Worm (Caenorhabditis elegans) whole organism, late embryonic: Measurements from ENCODE around the gene C04E12.4.

ENCODE experiments used
- ahr-1 ChIP-seq: sonication (generic microtip); optimal IDR thresholded peaks from 2 replicates; lab custom pipeline; 2016; ENCODE audit warnings: missing genetic modification characterization, missing compliant biosample characterization
- ama-1 ChIP-seq: fragments of 150-350 bp; optimal IDR thresholded peaks from 2 replicates; lab custom pipeline; 2014
- ceh-14 ChIP-seq: sonication (generic microtip); optimal IDR thresholded peaks from 2 replicates; lab custom pipeline; 2016; ENCODE audit warnings: missing genotype, missing genetic modification characterization, missing compliant biosample characterization
- ceh-24 ChIP-seq: sonication (generic microtip); optimal IDR thresholded peaks from 2 replicates; lab custom pipeline; 2016; ENCODE audit warnings: mild to moderate bottlenecking, missing genetic modification characterization, missing compliant biosample characterization
- ceh-34 ChIP-seq: sonication (generic microtip); optimal IDR thresholded peaks from 2 replicates; lab custom pipeline; 2016; ENCODE audit warnings: mild to moderate bottlenecking, missing genetic modification characterization, missing compliant biosample characterization
- ceh-9 ChIP-seq: sonication (generic microtip); optimal IDR thresholded peaks from 2 replicates; lab custom pipeline; 2016; ENCODE audit warnings: mild to moderate bottlenecking, missing genetic modification characterization, inconsistent platforms, missing compliant biosample characterization
- dmd-4 ChIP-seq: sonication (generic microtip); optimal IDR thresholded peaks from 2 replicates; lab custom pipeline; 2016; ENCODE audit warnings: borderline replicate concordance, missing genetic modification characterization, missing compliant biosample characterization
- fkh-10 ChIP-seq: fragments of 150-350 bp; optimal IDR thresholded peaks from 2 replicates; lab custom pipeline; 2014; ENCODE audit warnings: missing biosample characterization, missing genetic modification reagents, missing genetic modification characterization
- gmeb-2 ChIP-seq: sonication (generic microtip); optimal IDR thresholded peaks from 2 replicates; lab custom pipeline; 2016; ENCODE audit warnings: missing genetic modification characterization, inconsistent platforms, missing compliant biosample characterization
- nhr-232 ChIP-seq: sonication (generic microtip); optimal IDR thresholded peaks from 2 replicates; lab custom pipeline; 2016; ENCODE audit warnings: missing genetic modification characterization, missing compliant biosample characterization
- pha-4 ChIP-seq: fragments of 150-350 bp; optimal IDR thresholded peaks from 2 replicates; lab custom pipeline; 2018; ENCODE audit warnings: missing biosample characterization, missing genetic modification reagents, missing genetic modification characterization
- ref-2 ChIP-seq: sonication (generic microtip); optimal IDR thresholded peaks from 2 replicates; lab custom pipeline; 2016; ENCODE audit warnings: missing genetic modification characterization, missing compliant biosample characterization
- sox-4 ChIP-seq: sonication (generic microtip); optimal IDR thresholded peaks from 2 replicates; lab custom pipeline; 2017; ENCODE audit warnings: mild to moderate bottlenecking, missing genetic modification characterization, inconsistent platforms, missing compliant biosample characterization

- TF ChIP-seq ref-2 (no peak), dmd-4 (tag; lab: Kevin White, UChicago) (no peak), nhr-232 (tag; lab: Kevin White, UChicago) (no peak), ama-1 (lab: Kevin White, UChicago) (no peak), ceh-34 (tag; lab: Kevin White, UChicago) (no peak), gmeb-2 (tag; lab: Kevin White, UChicago) (no peak), pha-4 (tag; lab: Kevin White, UChicago) (no peak), ceh-14 (tag; lab: Kevin White, UChicago) (no peak), ahr-1 (tag; lab: Kevin White, UChicago) (no peak), ceh-9 (no peak), fkh-10 (GFP tag; lab: Kevin White, UChicago) (no peak), ceh-24 (tag; lab: Kevin White, UChicago) (no peak), sox-4 (tag; lab: Kevin White, UChicago) (no peak)
Observed at ce11 chrV:3318975-3319374, 43.6 kb upstream of the C04E12.4 start, which contains the start of gene F35F10.13.
